Worm (Caenorhabditis elegans) whole organism, L2 larva: Measurements from ENCODE around the gene C50A2.3.

Experiments used
- C34F6.9 ChIP-seq: fragments of 150-350 bp; optimal IDR thresholded peaks from 2 replicates; lab custom pipeline; 2014; ENCODE audit warnings: missing biosample characterization, missing genetic modification characterization
- F13H6.1 ChIP-seq: sonication (generic microtip); optimal IDR thresholded peaks from 2 replicates; lab custom pipeline; 2016; ENCODE audit warnings: missing genetic modification characterization, missing compliant biosample characterization
- R02D3.7 ChIP-seq: fragments of 150-350 bp; optimal IDR thresholded peaks from 2 replicates; lab custom pipeline; 2014; ENCODE audit warnings: missing biosample characterization, missing genetic modification characterization
- ZK546.5 ChIP-seq: sonication (generic microtip); optimal IDR thresholded peaks from 2 replicates; lab custom pipeline; 2017; ENCODE audit warnings: missing biosample characterization, missing genetic modification characterization
- alr-1 ChIP-seq: fragments of 150-350 bp; optimal IDR thresholded peaks from 2 replicates; lab custom pipeline; 2014; ENCODE audit warnings: missing biosample characterization, missing genetic modification characterization
- aly-2 ChIP-seq: fragments of 150-350 bp; optimal IDR thresholded peaks from 2 replicates; lab custom pipeline; 2014; ENCODE audit warnings: missing biosample characterization, missing genetic modification characterization
- blmp-1 ChIP-seq: sonication (generic microtip); optimal IDR thresholded peaks from 2 replicates; lab custom pipeline; 2017; ENCODE audit warnings: missing genetic modification characterization, mild to moderate bottlenecking, missing compliant biosample characterization, antibody characterized with exemption, moderate library complexity; ENCODE audit not compliant: insufficient read depth
- ceh-16 ChIP-seq: fragments of 150-350 bp; optimal IDR thresholded peaks from 2 replicates; lab custom pipeline; 2014; ENCODE audit warnings: missing biosample characterization, missing genetic modification characterization
- ceh-82 ChIP-seq: fragments of 150-350 bp; optimal IDR thresholded peaks from 2 replicates; lab custom pipeline; 2014; ENCODE audit warnings: missing biosample characterization, missing genetic modification characterization
- crh-2 ChIP-seq: sonication (generic microtip); optimal IDR thresholded peaks from 2 replicates; lab custom pipeline; 2017; ENCODE audit warnings: missing biosample characterization, missing genetic modification characterization
- egl-27 ChIP-seq: sonication (generic microtip); optimal IDR thresholded peaks from 3 replicates; lab custom pipeline; 2017; ENCODE audit warnings: missing biosample characterization, missing genetic modification reagents, missing genetic modification characterization
- elt-1 ChIP-seq: fragments of 150-350 bp; optimal IDR thresholded peaks from 2 replicates; lab custom pipeline; 2014; ENCODE audit warnings: missing biosample characterization, missing genetic modification characterization
- elt-3 ChIP-seq: sonication (generic microtip); optimal IDR thresholded peaks from 2 replicates; lab custom pipeline; 2017; ENCODE audit warnings: missing biosample characterization, missing genetic modification characterization
- fos-1 ChIP-seq: fragments of 150-350 bp; optimal IDR thresholded peaks from 2 replicates; lab custom pipeline; 2014; ENCODE audit warnings: missing biosample characterization, missing genetic modification characterization
- gmeb-1 ChIP-seq: fragments of 150-350 bp; optimal IDR thresholded peaks from 2 replicates; lab custom pipeline; 2014; ENCODE audit warnings: missing biosample characterization, missing genetic modification characterization
- lin-13 ChIP-seq: fragments of 150-350 bp; optimal IDR thresholded peaks from 2 replicates; lab custom pipeline; 2014; ENCODE audit warnings: missing biosample characterization, missing genetic modification reagents, missing genetic modification characterization
- lin-39 ChIP-seq: fragments of 150-350 bp; optimal IDR thresholded peaks from 2 replicates; lab custom pipeline; 2014; ENCODE audit warnings: missing biosample characterization, missing genetic modification reagents, missing genetic modification characterization
- lsy-2 ChIP-seq, 2 experiments: fragments of 150-350 bp in 1 of 2; sonication (generic microtip) in 1 of 2; optimal IDR thresholded peaks; 2 replicates each; lab custom pipeline; 2014 to 2017; ENCODE audit warnings: missing biosample characterization in 2 of 2, missing genetic modification characterization in 2 of 2
- mab-5 ChIP-seq: fragments of 150-350 bp; optimal IDR thresholded peaks from 2 replicates; lab custom pipeline; 2014; ENCODE audit warnings: missing biosample characterization, missing genetic modification characterization
- mbf-1 ChIP-seq: sonication (generic microtip); optimal IDR thresholded peaks from 2 replicates; lab custom pipeline; 2017; ENCODE audit warnings: missing biosample characterization, missing genetic modification characterization
- mdl-1 ChIP-seq, 2 experiments: fragments of 150-350 bp in 1 of 2; sonication (generic microtip) in 1 of 2; optimal IDR thresholded peaks; 2 replicates each; lab custom pipeline; 2017; ENCODE audit warnings: missing biosample characterization in 2 of 2, missing genetic modification characterization in 2 of 2
- nhr-129 ChIP-seq: fragments of 150-350 bp; optimal IDR thresholded peaks from 2 replicates; lab custom pipeline; 2014; ENCODE audit warnings: missing biosample characterization, missing genetic modification characterization
- nhr-21 ChIP-seq: fragments of 150-350 bp; optimal IDR thresholded peaks from 2 replicates; lab custom pipeline; 2014; ENCODE audit warnings: missing biosample characterization, missing genetic modification characterization
- nhr-23 ChIP-seq: fragments of 150-350 bp; optimal IDR thresholded peaks from 2 replicates; lab custom pipeline; 2014; ENCODE audit warnings: missing biosample characterization, missing genetic modification reagents, missing genetic modification characterization
- nhr-25 ChIP-seq: fragments of 150-350 bp; sonication (generic microtip); optimal IDR thresholded peaks from 3 replicates; lab custom pipeline; 2014; ENCODE audit warnings: missing biosample characterization, missing genetic modification characterization
- nhr-6 ChIP-seq: fragments of 150-350 bp; optimal IDR thresholded peaks from 2 replicates; lab custom pipeline; 2014; ENCODE audit warnings: missing biosample characterization, missing genetic modification characterization
- nhr-77 ChIP-seq: fragments of 150-350 bp; optimal IDR thresholded peaks from 2 replicates; lab custom pipeline; 2014; ENCODE audit warnings: missing biosample characterization, missing genetic modification characterization
- sem-4 ChIP-seq: fragments of 150-350 bp; optimal IDR thresholded peaks from 2 replicates; lab custom pipeline; 2014; ENCODE audit warnings: missing biosample characterization, missing genetic modification reagents, missing genetic modification characterization
- skn-1 ChIP-seq: sonication (generic microtip); optimal IDR thresholded peaks from 2 replicates; lab custom pipeline; 2017; ENCODE audit warnings: missing biosample characterization, missing genetic modification characterization
- sma-3 ChIP-seq: sonication (generic microtip); optimal IDR thresholded peaks from 2 replicates; lab custom pipeline; 2016; ENCODE audit warnings: missing genetic modification reagents, missing genetic modification characterization, missing compliant biosample characterization
- sma-9 ChIP-seq, 2 experiments: fragments of 150-350 bp in 1 of 2; sonication (generic microtip) in 1 of 2; optimal IDR thresholded peaks; 2 replicates each; lab custom pipeline; 2014 to 2016; ENCODE audit warnings: missing genetic modification characterization in 2 of 2, mild to moderate bottlenecking in 1 of 2, missing biosample characterization in 1 of 2, missing compliant biosample characterization in 1 of 2, missing genetic modification reagents in 1 of 2, moderate library complexity in 1 of 2
- snpc-4 ChIP-seq: fragments of 150-350 bp; optimal IDR thresholded peaks from 2 replicates; lab custom pipeline; 2014; ENCODE audit warnings: missing biosample characterization, missing genetic modification characterization
- zag-1 ChIP-seq: fragments of 150-350 bp; optimal IDR thresholded peaks from 2 replicates; lab custom pipeline; 2014; ENCODE audit warnings: missing biosample characterization, missing genetic modification characterization
- ztf-11 ChIP-seq: sonication (generic microtip); optimal IDR thresholded peaks from 2 replicates; lab custom pipeline; 2017; ENCODE audit warnings: missing biosample characterization, missing genetic modification characterization
- ztf-4 ChIP-seq: fragments of 150-350 bp; optimal IDR thresholded peaks from 2 replicates; lab custom pipeline; 2014; ENCODE audit warnings: missing biosample characterization, missing genetic modification characterization

Gene C50A2.3

DNA sequence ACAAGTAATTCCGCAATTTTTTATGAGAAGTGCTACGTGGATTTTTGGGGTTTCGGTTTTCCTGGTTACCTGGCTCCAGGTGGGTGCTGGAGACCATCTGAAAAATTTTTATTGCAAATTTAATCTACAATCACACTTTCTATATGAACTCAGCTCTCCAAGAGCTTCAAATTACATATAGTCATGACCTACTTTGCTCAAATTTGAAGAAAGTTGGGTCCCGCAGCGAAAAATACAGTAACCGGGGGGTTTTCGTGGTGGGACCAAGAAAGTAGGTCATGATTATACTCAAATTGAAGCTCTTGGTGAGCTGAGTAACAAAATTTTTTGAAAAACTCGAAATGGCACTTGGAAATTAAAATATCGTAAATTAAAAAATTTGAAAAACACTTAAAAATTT, 2.6 kb upstream of the C50A2.3 start, which contains the start of gene ets-8:
Gene ets-8, minus strand, starts transcription at position 101 of the 400 bp plus-strand sequence.
- TF ChIP-seq C34F6.9 (tag; lab: Kevin White, UChicago): no peak

DNA sequence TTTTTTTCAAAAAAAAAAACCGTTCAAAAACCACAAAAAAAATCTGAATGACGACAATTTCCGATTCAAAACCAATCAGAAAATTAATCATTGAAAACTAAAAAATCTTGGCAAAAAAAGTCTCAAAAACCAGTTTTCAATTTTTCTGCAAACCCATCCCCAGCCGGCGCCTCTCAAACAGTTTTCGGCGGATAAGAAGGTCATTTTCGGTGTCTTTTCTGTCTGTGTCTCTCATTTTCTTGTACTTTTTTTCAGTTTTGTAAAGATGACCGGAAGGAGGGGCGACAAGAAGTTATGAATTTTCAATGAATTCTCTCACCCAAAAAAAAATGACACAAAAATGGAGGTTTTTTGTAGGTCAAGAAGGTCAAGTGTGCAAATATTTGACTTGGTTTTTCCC, 2.6 kb downstream of the C50A2.3 start:
- TF ChIP-seq ceh-82 (tag; lab: Kevin White, UChicago): no peak
- TF ChIP-seq skn-1: no peak
- TF ChIP-seq ceh-16: no peak
- TF ChIP-seq nhr-25 (tag; lab: Kevin White, UChicago): peak; percentile 38
- TF ChIP-seq lin-39: no peak
- TF ChIP-seq, all 48 proteins: peak for 1

DNA sequence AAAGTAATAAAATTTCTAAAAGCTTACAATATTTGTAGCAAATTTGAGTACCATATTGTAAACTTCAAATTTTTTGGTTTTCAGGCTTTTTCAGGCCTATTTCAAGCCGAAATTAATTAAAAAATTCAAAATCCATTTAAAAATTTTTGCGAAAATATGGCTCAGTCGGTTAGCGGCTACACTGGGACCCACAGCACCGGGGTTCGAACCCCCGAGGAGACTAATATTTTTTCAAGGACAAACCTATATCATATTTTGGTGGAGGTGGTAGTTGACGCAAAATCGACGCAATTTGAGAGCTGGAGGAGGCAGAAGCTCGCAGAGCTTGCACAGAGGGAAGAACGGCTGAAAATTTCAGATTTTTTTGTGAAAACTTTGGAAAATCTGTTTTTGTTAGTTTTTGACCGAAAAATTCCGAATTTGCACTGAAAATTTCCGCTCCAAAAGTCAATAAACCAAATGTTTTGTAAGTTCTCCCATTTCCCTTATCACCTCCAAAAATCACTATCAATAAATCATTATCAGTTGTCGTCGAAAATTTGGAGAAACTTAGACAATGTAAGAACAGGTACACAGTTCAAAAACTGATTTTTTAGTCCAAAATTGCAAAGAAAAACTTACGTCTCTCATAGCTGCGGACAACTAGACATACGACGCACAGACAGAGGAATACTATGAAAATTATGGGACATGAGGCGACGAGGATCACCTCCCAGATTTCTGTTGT, 9.2 kb downstream of the C50A2.3 start:
- no peak for TF ChIP-seq lsy-2 (tag; optimal IDR thresholded peaks at IDR 0.05; lab: Kevin White, UChicago)
- peak; percentile 62 for TF ChIP-seq fos-1 (tag; lab: Kevin White, UChicago)
- no peak for TF ChIP-seq elt-3
- peak; percentile 56 for TF ChIP-seq sma-9 (GFP tag; optimal IDR thresholded peaks at IDR 0.05; lab: Kevin White, UChicago)
- TF ChIP-seq sma-9 (tag; optimal IDR thresholded peaks at IDR 0.05; lab: Kevin White, UChicago): no peak
- TF ChIP-seq ceh-82 (tag; lab: Kevin White, UChicago): no peak
- TF ChIP-seq, all 48 proteins: peak for 2

- TF ChIP-seq mdl-1 (tag; optimal IDR thresholded peaks at IDR 0.05; lab: Kevin White, UChicago) (no peak), zag-1 (tag; lab: Kevin White, UChicago) (no peak), crh-2 (tag; lab: Kevin White, UChicago) (peak; percentile 18), nhr-23 (tag; lab: Kevin White, UChicago) (no peak), F13H6.1 (tag; lab: Kevin White, UChicago) (peak; percentile 6), ztf-11 (tag; lab: Kevin White, UChicago) (no peak), fos-1 (tag; lab: Kevin White, UChicago) (peak; percentile 79), sma-9 (GFP tag; optimal IDR thresholded peaks at IDR 0.05; lab: Kevin White, UChicago) (peak; percentile 79), sma-9 (tag; optimal IDR thresholded peaks at IDR 0.05; lab: Kevin White, UChicago) (no peak), blmp-1 (tag; lab: Kevin White, UChicago) (no peak), elt-3 (no peak), ZK546.5 (tag; lab: Kevin White, UChicago) (no peak), elt-1 (no peak)
These were observed 10.2 kb downstream of the C50A2.3 start for ce11 chrIV:1147594-1147993.

ce11 chrIV:1136658-1137057, 21.2 kb downstream of the C50A2.3 start, which contains the start of gene C44B12.6:
Gene C44B12.6, minus strand, starts transcription at chrIV:1136758.
- TF ChIP-seq sma-9 (GFP tag; optimal IDR thresholded peaks at IDR 0.05; lab: Kevin White, UChicago) (no peak), sma-9 (tag; optimal IDR thresholded peaks at IDR 0.05; lab: Kevin White, UChicago) (no peak), ceh-82 (tag; lab: Kevin White, UChicago) (no peak), nhr-6 (tag; lab: Kevin White, UChicago) (no peak), nhr-77 (tag; lab: Kevin White, UChicago) (no peak), mab-5 (no peak), nhr-21 (tag; lab: Kevin White, UChicago) (no peak), egl-27 (no peak), snpc-4 (no peak), R02D3.7 (tag; lab: Kevin White, UChicago) (no peak), fos-1 (tag; lab: Kevin White, UChicago) (no peak), gmeb-1 (tag; lab: Kevin White, UChicago) (no peak), F13H6.1 (tag; lab: Kevin White, UChicago) (no peak)

DNA sequence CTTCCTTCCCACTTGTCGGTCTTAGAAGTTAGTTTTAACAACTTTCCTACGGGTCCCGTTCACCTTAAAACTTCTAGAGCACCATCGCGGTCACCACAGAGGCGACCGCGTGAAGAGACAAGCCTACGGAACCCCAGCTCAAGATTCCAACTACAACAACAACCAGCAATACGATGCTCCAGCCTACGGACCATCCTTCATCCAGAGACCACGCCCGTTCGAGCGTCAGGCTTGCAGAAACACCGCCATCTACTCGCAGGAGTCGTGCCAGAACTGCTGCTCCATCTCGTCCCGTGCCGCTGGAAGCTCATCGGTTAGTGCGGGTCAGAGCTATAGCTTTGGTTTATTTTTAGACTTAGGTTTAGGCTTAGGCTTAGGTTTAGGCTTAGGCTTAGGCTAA, 30.0 kb downstream of the C50A2.3 start:
- TF ChIP-seq lsy-2 (tag; optimal IDR thresholded peaks at IDR 0.05; lab: Kevin White, UChicago): no peak
- TF ChIP-seq lin-39: no peak
- TF ChIP-seq sem-4 (tag; lab: Kevin White, UChicago): no peak
- no peak for TF ChIP-seq aly-2
- TF ChIP-seq C34F6.9 (tag; lab: Kevin White, UChicago): no peak
- no peak for TF ChIP-seq fos-1 (tag; lab: Kevin White, UChicago)
- no peak for TF ChIP-seq mbf-1
- TF ChIP-seq ztf-11 (tag; lab: Kevin White, UChicago): no peak
- no peak for TF ChIP-seq egl-27
- no peak for TF ChIP-seq crh-2 (tag; lab: Kevin White, UChicago)
- TF ChIP-seq skn-1: no peak
- no peak for TF ChIP-seq nhr-129 (tag; lab: Kevin White, UChicago)
- no peak for TF ChIP-seq lin-13 (GFP tag; lab: Kevin White, UChicago)
- TF ChIP-seq ztf-4 (tag; lab: Kevin White, UChicago): no peak
- no peak for TF ChIP-seq nhr-6 (tag; lab: Kevin White, UChicago)
- TF ChIP-seq snpc-4: no peak
- no peak for TF ChIP-seq sma-3
- no peak for TF ChIP-seq alr-1 (tag; lab: Kevin White, UChicago)
